Fruit fly (Drosophila melanogaster): ENCODE data around the gene CG5835.

Gene CG5835

dm6 chr3R:19108126-19108525 is 45.4 kb downstream of the CG5835 start (continued):
- peak; percentile 50 for TF ChIP-seq Hr4 (GFP tag; optimal IDR thresholded peaks at IDR 0.05)
- no peak for TF ChIP-seq CG3032 (tag; optimal IDR thresholded peaks at IDR 0.05)
- TF ChIP-seq CG6163 (GFP tag; IDR thresholded peaks at IDR 0.05), result peak; percentile 61; the same call in 2 of the 3 replicates
- no peak for TF ChIP-seq CG8319 (GFP tag; optimal IDR thresholded peaks at IDR 0.05)
- no peak for TF ChIP-seq OdsH (GFP tag; optimal IDR thresholded peaks at IDR 0.05)
- no peak for TF ChIP-seq CG11294 (GFP tag; IDR thresholded peaks at IDR 0.05)
- peak; percentile 32 for TF ChIP-seq CG6276 (GFP tag; optimal IDR thresholded peaks at IDR 0.05)

dm6 chr3R:19107058-19107457 is 46.4 kb downstream of the CG5835 start:
- TF ChIP-seq Smox (GFP tag; optimal IDR thresholded peaks at IDR 0.05) (no peak), CG32006 (GFP tag; optimal IDR thresholded peaks at IDR 0.05) (peak; percentile 15), CG8119 (GFP tag; IDR thresholded peaks at IDR 0.05) (peak; percentile 36; the same call in 1 of the 3 replicates), CG11902 (GFP tag; optimal IDR thresholded peaks at IDR 0.05) (no peak), achi (GFP tag; optimal IDR thresholded peaks at IDR 0.05) (peak; percentile 3), CG10631 (GFP tag; optimal IDR thresholded peaks at IDR 0.05) (peak; percentile 28), CG15336 (GFP tag; IDR thresholded peaks at IDR 0.05) (peak; percentile 33; the same call in 1 of the 2 replicates), CG8632 (GFP tag; optimal IDR thresholded peaks at IDR 0.05) (no peak), Eip78C (GFP tag) (peak; percentile 60), CG3919 (GFP tag; optimal IDR thresholded peaks at IDR 0.05) (no peak), CG7368 (GFP tag; optimal IDR thresholded peaks at IDR 0.05) (no peak), Hr39 (GFP tag; optimal IDR thresholded peaks at IDR 0.05) (no peak), OdsH (GFP tag; optimal IDR thresholded peaks at IDR 0.05) (peak; percentile 11)

- TF ChIP-seq CG16779 (tag; optimal IDR thresholded peaks at IDR 0.05) (no peak), Gug (GFP tag; IDR thresholded peaks at IDR 0.05) (no peak), CG6808 (GFP tag; optimal IDR thresholded peaks at IDR 0.05) (peak; percentile 20), CG8632 (GFP tag; optimal IDR thresholded peaks at IDR 0.05) (no peak), fkh (GFP tag; optimal IDR thresholded peaks at IDR 0.05) (no peak), CG6276 (GFP tag; optimal IDR thresholded peaks at IDR 0.05) (peak; percentile 40), CG9139 (GFP tag; optimal IDR thresholded peaks at IDR 0.05) (peak; percentile 3), eg (GFP tag; IDR thresholded peaks at IDR 0.05) (peak; percentile 34; the same call in 2 of the 3 replicates), dsx (GFP tag; optimal IDR thresholded peaks at IDR 0.05; ENCODE audit: poor library complexity, severe bottlenecking) (peak; percentile 2), ss (GFP tag; optimal IDR thresholded peaks at IDR 0.05) (peak in 1 of 2 experiments; percentile 57), CG6163 (GFP tag; IDR thresholded peaks at IDR 0.05) (peak; percentile 19; the same call in 1 of the 3 replicates)
These were observed 47.0 kb downstream of the CG5835 start for dm6 chr3R:19106452-19106851.

dm6 chr3R:19105821-19106220 is 47.7 kb downstream of the CG5835 start:
- TF ChIP-seq CG4318 (GFP tag; optimal IDR thresholded peaks at IDR 0.05), result peak; percentile 54
- peak; percentile 78 for TF ChIP-seq Eip75B (GFP tag; optimal IDR thresholded peaks at IDR 0.05)
- peak; percentile 53 for TF ChIP-seq Hr39 (GFP tag; optimal IDR thresholded peaks at IDR 0.05)
- no peak for TF ChIP-seq fkh (GFP tag; optimal IDR thresholded peaks at IDR 0.05)
- TF ChIP-seq CG6163 (GFP tag; IDR thresholded peaks at IDR 0.05), result peak; percentile 83
- no peak for TF ChIP-seq Blimp-1 (GFP tag; optimal IDR thresholded peaks at IDR 0.05)
- TF ChIP-seq ss (GFP tag; optimal IDR thresholded peaks at IDR 0.05), result peak; percentile 49 to 77
- TF ChIP-seq Smox (GFP tag; optimal IDR thresholded peaks at IDR 0.05), result peak; percentile 68
- peak; percentile 76 for TF ChIP-seq acj6 (GFP tag; optimal IDR thresholded peaks at IDR 0.05)
- peak; percentile 71 for TF ChIP-seq spab (GFP tag; optimal IDR thresholded peaks at IDR 0.05)
- TF ChIP-seq CG7368 (GFP tag; optimal IDR thresholded peaks at IDR 0.05), result peak; percentile 64
- TF ChIP-seq CG11294 (GFP tag; IDR thresholded peaks at IDR 0.05), result peak; percentile 72
- peak; percentile 30 for TF ChIP-seq Ets21C (GFP tag; optimal IDR thresholded peaks at IDR 0.05)
- TF ChIP-seq CG11762 (GFP tag; optimal IDR thresholded peaks at IDR 0.05; ENCODE audit: insufficient read depth), result peak; percentile 68
- peak; percentile 85 for TF ChIP-seq Hr4 (GFP tag; optimal IDR thresholded peaks at IDR 0.05)
- TF ChIP-seq topi (GFP tag; optimal IDR thresholded peaks at IDR 0.05), result peak; percentile 58
- peak; percentile 61 for TF ChIP-seq Sox102F (GFP tag; optimal IDR thresholded peaks at IDR 0.05)
- peak; percentile 18 for TF ChIP-seq CG11902 (GFP tag; optimal IDR thresholded peaks at IDR 0.05)
- peak; percentile 84 for TF ChIP-seq eg (GFP tag; IDR thresholded peaks at IDR 0.05)
- TF ChIP-seq CG8632 (GFP tag; optimal IDR thresholded peaks at IDR 0.05), result peak; percentile 62
- peak; percentile 70 for TF ChIP-seq Lpt (GFP tag; optimal IDR thresholded peaks at IDR 0.05)
- TF ChIP-seq salr (GFP tag; optimal IDR thresholded peaks at IDR 0.05), result peak; percentile 48 to 77
- TF ChIP-seq Gug (GFP tag; IDR thresholded peaks at IDR 0.05), result peak; percentile 81
- TF ChIP-seq CG6276 (GFP tag; optimal IDR thresholded peaks at IDR 0.05), result peak; percentile 67
- peak; percentile 70 for TF ChIP-seq CG34406 (GFP tag; optimal IDR thresholded peaks at IDR 0.05)
- peak; percentile 86 for TF ChIP-seq CG15336 (GFP tag; IDR thresholded peaks at IDR 0.05)
- TF ChIP-seq CG16779 (tag; optimal IDR thresholded peaks at IDR 0.05), result peak; percentile 69
- TF ChIP-seq CG10631 (GFP tag; optimal IDR thresholded peaks at IDR 0.05), result peak; percentile 79
- TF ChIP-seq dsx (GFP tag; optimal IDR thresholded peaks at IDR 0.05; ENCODE audit: poor library complexity, severe bottlenecking), result peak; percentile 57
- peak; percentile 74 for TF ChIP-seq esn (GFP tag; optimal IDR thresholded peaks at IDR 0.05)
- TF ChIP-seq CG9139 (GFP tag; optimal IDR thresholded peaks at IDR 0.05), result peak; percentile 0
- TF ChIP-seq achi (GFP tag; optimal IDR thresholded peaks at IDR 0.05), result peak; percentile 75
- peak; percentile 79 for TF ChIP-seq OdsH (GFP tag; optimal IDR thresholded peaks at IDR 0.05)
- TF ChIP-seq fd59A (GFP tag; optimal IDR thresholded peaks at IDR 0.05), result peak; percentile 64

Measured in whole organism, prepupa.